Worm (Caenorhabditis elegans): ENCODE data around the gene lin-56.

Gene lin-56

ce11 chrII:10480043-10480442 is 30.2 kb downstream of the lin-56 start:
- no peak for TF ChIP-seq sma-9 (GFP tag; optimal IDR thresholded peaks at IDR 0.05)
- no peak for TF ChIP-seq sma-9 (tag; optimal IDR thresholded peaks at IDR 0.05)
- TF ChIP-seq sem-4 (tag; optimal IDR thresholded peaks at IDR 0.05) = no peak
- TF ChIP-seq ZK546.5 (tag; optimal IDR thresholded peaks at IDR 0.05) = no peak
- TF ChIP-seq lin-13 (GFP tag; optimal IDR thresholded peaks at IDR 0.05) = no peak
- no peak for TF ChIP-seq ceh-82 (tag; optimal IDR thresholded peaks at IDR 0.05)
- TF ChIP-seq R02D3.7 (tag; optimal IDR thresholded peaks at IDR 0.05) = no peak
- no peak for TF ChIP-seq elt-1 (tag; optimal IDR thresholded peaks at IDR 0.05)
- TF ChIP-seq zag-1 (tag; optimal IDR thresholded peaks at IDR 0.05) = no peak
- TF ChIP-seq C34F6.9 (tag; optimal IDR thresholded peaks at IDR 0.05) = no peak
- TF ChIP-seq elt-3 (tag; optimal IDR thresholded peaks at IDR 0.05) = no peak
- TF ChIP-seq egl-27 (tag; optimal IDR thresholded peaks at IDR 0.05) = no peak
- no peak for TF ChIP-seq lsy-2 (tag; optimal IDR thresholded peaks at IDR 0.05)
- no peak for TF ChIP-seq ama-1 (optimal IDR thresholded peaks at IDR 0.05)
- no peak for TF ChIP-seq lin-39 (tag; optimal IDR thresholded peaks at IDR 0.05)
- no peak for TF ChIP-seq dmd-4 (tag; optimal IDR thresholded peaks at IDR 0.05)
- TF ChIP-seq nhr-11 (tag; optimal IDR thresholded peaks at IDR 0.05) = no peak
- no peak for TF ChIP-seq fos-1 (tag; optimal IDR thresholded peaks at IDR 0.05)
- TF ChIP-seq nhr-6 (tag; optimal IDR thresholded peaks at IDR 0.05) = no peak
- TF ChIP-seq nhr-129 (tag; optimal IDR thresholded peaks at IDR 0.05) = no peak
- TF ChIP-seq nhr-23 (tag; optimal IDR thresholded peaks at IDR 0.05) = no peak

DNA sequence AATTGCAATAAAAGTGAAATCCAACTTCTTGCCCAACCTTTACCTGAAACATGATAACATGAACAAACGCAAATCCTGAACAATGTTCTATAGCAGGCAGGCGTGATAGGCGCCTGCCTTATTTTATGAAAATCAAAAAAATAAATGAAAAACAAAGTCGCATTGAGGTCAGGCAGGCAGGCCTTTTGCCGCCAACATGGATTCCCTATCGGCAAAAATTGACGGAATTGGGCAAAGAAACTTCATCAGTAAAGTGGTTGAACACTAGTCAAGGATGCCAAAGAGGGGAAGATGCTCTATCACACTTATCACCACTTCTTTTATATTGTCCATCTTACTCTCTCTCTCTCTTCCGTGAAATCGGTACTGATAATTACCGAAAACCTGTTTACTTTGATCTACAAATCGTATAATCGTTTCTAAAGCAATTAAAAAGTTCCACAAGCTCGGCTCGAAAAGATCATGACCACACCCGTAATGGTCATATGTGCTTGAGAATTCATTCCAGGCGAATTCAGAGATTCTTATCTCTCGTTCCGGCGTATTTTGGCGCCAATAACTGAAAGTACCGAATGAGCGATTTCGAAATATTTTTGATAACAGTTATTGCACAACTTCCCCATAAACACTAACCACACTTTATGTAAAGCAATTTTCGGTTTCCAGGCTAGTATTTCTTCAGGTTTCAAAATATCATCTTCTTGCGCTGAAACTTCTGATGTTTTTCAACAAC is 32.2 kb downstream of the lin-56 start, which contains the start of the genes clec-60 and ZK666.11:
Gene clec-60, minus strand, starts transcription at position 51 of the 733 bp plus-strand sequence.
Gene ZK666.11, plus strand, starts transcription at position 699 of the 733 bp plus-strand sequence.
- TF ChIP-seq fos-1 (tag; optimal IDR thresholded peaks at IDR 0.05) (peak; percentile 28), gmeb-1 (tag; optimal IDR thresholded peaks at IDR 0.05) (no peak)

ce11 chrII:10482899-10483298 is 33.1 kb downstream of the lin-56 start:
- TF ChIP-seq mbf-1 (tag; optimal IDR thresholded peaks at IDR 0.05) = no peak
- TF ChIP-seq nhr-21 (tag; optimal IDR thresholded peaks at IDR 0.05) = no peak
- TF ChIP-seq nhr-129 (tag; optimal IDR thresholded peaks at IDR 0.05) = no peak
- TF ChIP-seq nhr-11 (tag; optimal IDR thresholded peaks at IDR 0.05) = no peak
- TF ChIP-seq sma-3 (GFP tag; optimal IDR thresholded peaks at IDR 0.05) = no peak
- peak; percentile 24 for TF ChIP-seq fos-1 (tag; optimal IDR thresholded peaks at IDR 0.05)
- no peak for TF ChIP-seq blmp-1 (tag; optimal IDR thresholded peaks at IDR 0.05; ENCODE audit: insufficient read depth)

DNA sequence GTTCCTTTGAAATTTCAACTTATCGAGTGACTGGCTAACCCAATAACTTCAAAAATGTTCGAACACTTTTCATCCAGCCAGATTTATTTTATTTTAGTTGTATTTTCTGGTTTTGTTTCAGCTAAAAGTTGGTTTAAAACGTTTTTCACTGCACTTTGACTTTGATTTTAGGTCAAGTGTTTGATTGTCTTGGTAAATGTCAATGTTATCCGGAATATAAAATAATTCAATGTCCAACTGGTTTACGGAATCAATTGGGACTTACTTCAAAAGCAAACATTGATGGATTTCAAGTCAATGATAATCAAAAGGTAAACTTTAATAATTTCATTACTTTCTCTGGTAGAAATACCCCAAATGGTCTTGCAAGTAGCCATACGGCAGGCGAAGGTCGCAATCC is 34.1 kb downstream of the lin-56 start:
- TF ChIP-seq alr-1 (tag; optimal IDR thresholded peaks at IDR 0.05) (no peak), unc-62 (GFP tag; optimal IDR thresholded peaks at IDR 0.05) (no peak), elt-3 (tag; optimal IDR thresholded peaks at IDR 0.05) (no peak), nhr-25 (tag; optimal IDR thresholded peaks at IDR 0.05) (no peak), elt-1 (tag; optimal IDR thresholded peaks at IDR 0.05) (no peak), fos-1 (tag; optimal IDR thresholded peaks at IDR 0.05) (no peak)

DNA sequence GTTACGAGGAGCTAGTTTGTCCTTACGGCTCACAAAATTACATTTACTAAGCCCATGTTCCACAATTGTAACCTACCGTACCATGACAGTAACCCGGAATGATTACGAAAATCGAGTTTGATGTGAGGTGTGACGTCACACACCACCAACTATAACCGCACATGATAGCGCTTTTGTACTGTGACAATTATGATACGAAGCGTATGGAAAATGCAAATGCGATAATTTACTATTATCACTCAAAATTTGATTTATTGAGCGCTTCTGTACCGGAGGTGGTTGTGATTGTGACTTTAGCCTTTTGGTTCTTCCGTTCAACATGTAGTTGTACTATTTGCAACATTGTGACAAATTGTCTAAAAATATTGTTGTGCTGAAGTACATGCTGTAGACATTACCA is 35.8 kb downstream of the lin-56 start:
- TF ChIP-seq mab-5 (tag; optimal IDR thresholded peaks at IDR 0.05) = no peak
- TF ChIP-seq fos-1 (tag; optimal IDR thresholded peaks at IDR 0.05) = peak; percentile 55

- TF ChIP-seq ztf-1 (GFP tag; conservative IDR thresholded peaks at IDR 0.05) (no peak), unc-62 (GFP tag; optimal IDR thresholded peaks at IDR 0.05) (no peak), lin-11 (tag; optimal IDR thresholded peaks at IDR 0.05) (no peak), blmp-1 (tag; optimal IDR thresholded peaks at IDR 0.05; ENCODE audit: insufficient read depth) (no peak), gmeb-1 (tag; optimal IDR thresholded peaks at IDR 0.05) (no peak), sem-4 (tag; optimal IDR thresholded peaks at IDR 0.05) (no peak), lin-39 (tag; optimal IDR thresholded peaks at IDR 0.05) (no peak), nhr-25 (tag; optimal IDR thresholded peaks at IDR 0.05) (no peak), nhr-12 (tag; optimal IDR thresholded peaks at IDR 0.05) (no peak), ceh-16 (tag; optimal IDR thresholded peaks at IDR 0.05) (no peak), mab-5 (tag; optimal IDR thresholded peaks at IDR 0.05) (no peak), ztf-4 (tag; optimal IDR thresholded peaks at IDR 0.05) (no peak), R02D3.7 (tag; optimal IDR thresholded peaks at IDR 0.05) (no peak), nhr-11 (tag; optimal IDR thresholded peaks at IDR 0.05) (no peak), sma-9 (GFP tag; optimal IDR thresholded peaks at IDR 0.05) (no peak), sma-9 (tag; optimal IDR thresholded peaks at IDR 0.05) (no peak), mbf-1 (tag; optimal IDR thresholded peaks at IDR 0.05) (no peak), nhr-23 (tag; optimal IDR thresholded peaks at IDR 0.05) (no peak)
Observed at ce11 chrII:10486738-10487137, 36.9 kb downstream of the lin-56 start, which contains the start of gene ZK666.15. ZK666.15 (plus strand) TSS chrII:10487038.

All from whole organism, L2 larva.